Fruit fly (Drosophila melanogaster): ENCODE data around the gene CG31301.
A peak's percentile ranks its signal among the peaks of the same experiment; 100 is the strongest.

The CG31301 gene

dm6 chr3R:15319912-15320746, 25.9 kb upstream of the CG31301 start, which contains the start of the genes CG6276 and CG44040 (continued):
- TF ChIP-seq Mes4 (GFP tag; optimal IDR thresholded peaks at IDR 0.05) (no peak), onecut (GFP tag; IDR thresholded peaks at IDR 0.05) (no peak), CG1832 (GFP tag; optimal IDR thresholded peaks at IDR 0.05) (no peak), Elba2 (GFP tag; optimal IDR thresholded peaks at IDR 0.05) (no peak), seq (GFP tag; IDR thresholded peaks at IDR 0.05) (no peak), jing (GFP tag; optimal IDR thresholded peaks at IDR 0.05) (no peak), CG8089 (GFP tag; optimal IDR thresholded peaks at IDR 0.05) (peak; percentile 6), CG6813 (GFP tag; optimal IDR thresholded peaks at IDR 0.05) (peak; percentile 36), Sox102F (GFP tag; optimal IDR thresholded peaks at IDR 0.05) (peak; percentile 35), Dll (GFP tag; IDR thresholded peaks at IDR 0.05; ENCODE audit: partially characterized antibody) (no peak), ems (GFP tag; optimal IDR thresholded peaks at IDR 0.05) (peak; percentile 38), Spps (tag; optimal IDR thresholded peaks at IDR 0.05) (no peak), az2 (GFP tag; optimal IDR thresholded peaks at IDR 0.05) (peak; percentile 27), zfh2 (GFP tag; optimal IDR thresholded peaks at IDR 0.05) (peak; percentile 55), Hsf (GFP tag; optimal IDR thresholded peaks at IDR 0.05) (peak; percentile 33), inv (GFP tag; IDR thresholded peaks at IDR 0.05; ENCODE audit: partially characterized antibody) (no peak), Ets97D (GFP tag; optimal IDR thresholded peaks at IDR 0.05) (peak; percentile 28), Gug (GFP tag; IDR thresholded peaks at IDR 0.05) (peak; percentile 19; the same call in 1 of the 4 replicates), NC2α (GFP tag; optimal IDR thresholded peaks at IDR 0.05) (no peak), slp2 (GFP tag; optimal IDR thresholded peaks at IDR 0.05) (no peak), CG2678 (tag; optimal IDR thresholded peaks at IDR 0.05) (peak; percentile 65), Dfd (GFP tag; optimal IDR thresholded peaks at IDR 0.05) (no peak), nerfin-2 (GFP tag; IDR thresholded peaks at IDR 0.05; ENCODE audit: partially characterized antibody) (no peak), tgo (GFP tag; IDR thresholded peaks at IDR 0.05) (no peak; the same call in 2 of the 3 replicates), fru (optimal IDR thresholded peaks at IDR 0.05) (no peak), unpg (GFP tag; optimal IDR thresholded peaks at IDR 0.05) (peak; percentile 50), CG12236 (GFP tag; optimal IDR thresholded peaks at IDR 0.05) (no peak), CG6689 (GFP tag; IDR thresholded peaks at IDR 0.05) (peak; percentile 74), CG17385 (GFP tag; optimal IDR thresholded peaks at IDR 0.05) (no peak), CG3163 (GFP tag; optimal IDR thresholded peaks at IDR 0.05) (peak; percentile 2), CkIIα-i1 (GFP tag; IDR thresholded peaks at IDR 0.05) (no peak), disco-r (GFP tag; optimal IDR thresholded peaks at IDR 0.05) (peak; percentile 5), CG7987 (GFP tag; optimal IDR thresholded peaks at IDR 0.05) (no peak), CoRest (tag; optimal IDR thresholded peaks at IDR 0.05) (peak; percentile 51), D (optimal IDR thresholded peaks at IDR 0.05) (no peak), D (GFP tag; optimal IDR thresholded peaks at IDR 0.05) (peak; percentile 12), hth (optimal IDR thresholded peaks at IDR 0.05) (no peak), CG3995 (GFP tag; optimal IDR thresholded peaks at IDR 0.05) (peak; percentile 46), tll (GFP tag; optimal IDR thresholded peaks at IDR 0.05) (no peak), bsh (GFP tag; optimal IDR thresholded peaks at IDR 0.05) (peak in 1 of 2 experiments; percentile 58), en (GFP tag; optimal IDR thresholded peaks at IDR 0.05) (peak; percentile 16), YL-1 (GFP tag; optimal IDR thresholded peaks at IDR 0.05) (peak; percentile 6), gcm (GFP tag; optimal IDR thresholded peaks at IDR 0.05) (peak; percentile 40), CG3407 (GFP tag; optimal IDR thresholded peaks at IDR 0.05) (no peak), mam (GFP tag; optimal IDR thresholded peaks at IDR 0.05) (peak; percentile 26), CG17612 (GFP tag; IDR thresholded peaks at IDR 0.05) (no peak), Opbp (GFP tag; IDR thresholded peaks at IDR 0.05; ENCODE audit: partially characterized antibody) (no peak), HmgD (GFP tag; optimal IDR thresholded peaks at IDR 0.05) (no peak), CG3847 (GFP tag; IDR thresholded peaks at IDR 0.05) (no peak), Sox100B (GFP tag; optimal IDR thresholded peaks at IDR 0.05) (no peak)
